Worm (Caenorhabditis elegans): ENCODE measurements around the gene ZK377.15.

Gene ZK377.15

DNA sequence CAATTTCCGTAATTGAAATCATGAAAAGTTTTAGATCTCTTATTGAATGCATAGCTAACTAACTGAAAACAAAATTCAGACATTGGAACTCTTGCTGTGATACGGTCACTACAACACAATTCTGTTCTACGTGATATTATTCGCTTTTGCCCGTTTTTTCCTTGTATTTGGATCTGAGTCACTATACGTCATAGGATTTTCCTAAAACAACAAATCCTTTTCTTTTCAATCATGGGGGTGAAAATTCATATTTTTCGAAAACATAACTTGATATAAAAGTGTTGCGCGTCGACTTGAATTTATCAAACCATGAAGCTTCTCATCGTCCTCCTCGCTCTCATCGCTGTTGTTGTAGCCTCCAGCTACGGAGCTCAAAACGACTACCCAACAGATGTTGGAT is 19.7 kb downstream of the ZK377.15 start, which contains the start of gene ZK813.1:
TSS of gene ZK813.1 (plus strand) at position 301 of the 400 bp plus-strand sequence.
- TF ChIP-seq him-1 (tag; optimal IDR thresholded peaks at IDR 0.05) = no peak
- no peak for TF ChIP-seq dao-5 (tag; optimal IDR thresholded peaks at IDR 0.05)
- TF ChIP-seq W03F9.2 (tag; optimal IDR thresholded peaks at IDR 0.05) = no peak

DNA sequence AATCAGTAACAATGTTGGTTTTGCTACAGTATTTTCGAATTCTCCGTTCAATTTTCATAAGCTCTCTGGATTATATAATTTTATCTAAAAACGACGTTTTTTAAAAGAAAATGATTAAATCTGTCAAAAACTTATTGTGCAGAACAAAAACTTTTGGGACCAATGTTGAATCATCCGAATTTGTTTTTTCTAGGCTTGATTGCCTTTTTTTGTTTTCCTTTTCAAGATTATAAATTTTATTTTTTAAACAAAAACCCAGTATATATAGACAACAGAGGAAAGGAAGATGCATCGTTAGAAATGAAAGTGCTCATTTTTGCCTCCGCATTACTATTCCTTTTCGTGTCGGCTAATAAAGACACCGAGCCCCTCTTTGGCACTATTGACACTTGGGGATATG is 21.2 kb downstream of the ZK377.15 start, which contains the start of gene ZK813.7:
TSS of gene ZK813.7 (plus strand) at position 301 of the 400 bp plus-strand sequence.
- TF ChIP-seq him-1 (tag; optimal IDR thresholded peaks at IDR 0.05) = no peak
- no peak for TF ChIP-seq dao-5 (tag; optimal IDR thresholded peaks at IDR 0.05)
- TF ChIP-seq W03F9.2 (tag; optimal IDR thresholded peaks at IDR 0.05) = no peak

DNA sequence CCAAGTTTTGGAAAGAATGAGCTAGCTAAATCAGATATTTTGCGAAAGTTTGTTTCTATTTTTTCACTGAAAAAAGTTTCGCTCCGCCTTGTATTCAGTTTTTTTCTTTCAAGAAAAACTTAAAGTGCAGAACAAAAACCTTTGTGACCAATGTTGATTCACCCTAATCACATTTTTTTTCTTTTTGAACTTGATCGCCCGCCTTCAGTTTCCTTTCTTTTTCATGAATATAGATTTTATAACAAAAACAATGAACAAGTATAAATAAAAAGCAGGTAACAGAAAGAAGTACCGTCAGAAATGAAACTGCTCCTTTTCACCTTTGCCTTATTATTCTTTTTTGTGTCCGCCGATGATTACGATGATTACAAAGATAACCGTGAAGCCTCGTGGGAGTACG is 22.2 kb downstream of the ZK377.15 start, which contains the start of gene ZK813.2:
TSS of gene ZK813.2 (plus strand) at position 301 of the 400 bp plus-strand sequence.
- TF ChIP-seq him-1 (tag; optimal IDR thresholded peaks at IDR 0.05) (no peak), W03F9.2 (tag; optimal IDR thresholded peaks at IDR 0.05) (no peak), dao-5 (tag; optimal IDR thresholded peaks at IDR 0.05) (no peak)

DNA sequence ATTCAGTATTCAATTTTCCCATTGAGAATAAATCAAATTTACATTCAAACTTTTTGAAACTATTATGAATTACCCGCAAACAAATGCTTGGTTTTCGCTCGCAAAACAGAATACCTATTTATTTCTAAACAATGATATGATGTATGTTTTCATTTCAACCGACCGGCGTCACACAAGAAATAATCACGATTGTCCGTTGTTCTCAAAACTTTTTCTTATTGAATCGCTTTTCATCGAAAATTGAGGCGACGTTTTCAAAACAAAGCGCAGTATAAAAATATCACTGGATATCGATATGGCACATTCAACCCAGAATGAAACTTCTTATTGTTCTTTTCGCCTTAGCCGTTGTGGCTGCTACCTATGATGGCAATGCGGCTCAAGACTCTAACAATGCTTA is 24.1 kb downstream of the ZK377.15 start, which contains the start of gene ZK813.3:
TSS of gene ZK813.3 (plus strand) at position 301 of the 400 bp plus-strand sequence.
- TF ChIP-seq W03F9.2 (tag; optimal IDR thresholded peaks at IDR 0.05) = no peak
- no peak for TF ChIP-seq dao-5 (tag; optimal IDR thresholded peaks at IDR 0.05)
- no peak for TF ChIP-seq him-1 (tag; optimal IDR thresholded peaks at IDR 0.05)

DNA sequence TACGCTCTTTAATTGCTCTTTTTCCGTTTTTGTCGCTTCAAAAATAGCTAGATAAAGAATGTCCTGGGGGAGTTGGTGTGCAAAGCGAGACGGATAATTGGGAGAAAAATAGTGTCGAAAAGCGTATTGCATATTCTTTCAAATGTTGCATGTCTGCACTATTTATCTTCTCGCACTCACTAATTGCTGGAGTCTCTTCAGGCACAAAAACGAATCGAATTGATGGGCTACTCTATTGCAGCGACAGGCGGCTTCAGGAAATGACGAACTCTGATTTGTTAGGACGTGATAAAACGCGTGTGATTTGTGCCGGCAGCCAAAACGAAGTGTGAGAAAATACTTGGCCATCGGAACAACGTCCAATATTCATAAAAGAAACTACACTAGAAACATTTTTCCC is 25.4 kb downstream of the ZK377.15 start:
- no peak for TF ChIP-seq dao-5 (tag; optimal IDR thresholded peaks at IDR 0.05)
- TF ChIP-seq him-1 (tag; optimal IDR thresholded peaks at IDR 0.05) = no peak
- TF ChIP-seq W03F9.2 (tag; optimal IDR thresholded peaks at IDR 0.05) = no peak

DNA sequence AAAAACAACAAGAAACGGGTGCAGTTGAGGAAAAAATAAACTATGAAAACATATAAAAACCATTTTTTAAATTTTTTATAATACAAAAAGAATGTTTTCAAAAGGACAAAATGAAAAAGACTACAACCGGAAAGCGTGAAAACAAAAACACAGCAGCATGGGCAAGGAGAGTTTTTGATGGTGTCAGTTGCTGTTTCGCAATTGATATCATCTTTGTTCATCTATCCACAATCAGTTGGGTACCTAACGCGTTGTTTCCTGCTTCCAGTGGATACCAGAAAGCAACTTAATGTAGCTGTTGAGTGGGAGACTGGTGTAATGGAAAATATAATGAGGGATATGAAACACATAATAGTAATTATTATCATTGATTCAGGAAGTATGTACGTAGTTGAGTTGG is 25.9 kb downstream of the ZK377.15 start:
- TF ChIP-seq W03F9.2 (tag; optimal IDR thresholded peaks at IDR 0.05) (no peak), him-1 (tag; optimal IDR thresholded peaks at IDR 0.05) (no peak), dao-5 (tag; optimal IDR thresholded peaks at IDR 0.05) (no peak)

DNA sequence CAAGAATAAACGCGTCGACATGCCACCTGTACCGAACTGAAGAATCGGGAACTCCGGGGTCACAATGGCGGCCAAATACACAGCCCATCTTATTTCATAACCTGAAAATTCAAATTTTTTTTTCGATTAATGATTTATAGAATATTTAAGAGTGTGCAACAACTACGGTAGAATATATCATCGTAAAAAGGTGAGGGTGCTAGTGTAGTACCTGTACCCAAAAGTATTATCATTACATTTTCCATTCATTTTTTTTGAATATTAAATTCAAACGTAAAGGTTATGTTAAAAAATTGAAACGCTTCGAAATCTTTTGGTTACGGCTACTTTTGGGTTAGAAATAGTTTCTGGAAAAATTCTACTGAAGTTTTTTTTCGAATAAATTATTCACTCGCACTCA is 35.7 kb downstream of the ZK377.15 start, which contains the start of gene ZK813.4:
TSS of gene ZK813.4 (minus strand) at position 101 of the 400 bp plus-strand sequence.
- TF ChIP-seq dao-5 (tag; optimal IDR thresholded peaks at IDR 0.05) (no peak), him-1 (tag; optimal IDR thresholded peaks at IDR 0.05) (no peak), W03F9.2 (tag; optimal IDR thresholded peaks at IDR 0.05) (no peak)

DNA sequence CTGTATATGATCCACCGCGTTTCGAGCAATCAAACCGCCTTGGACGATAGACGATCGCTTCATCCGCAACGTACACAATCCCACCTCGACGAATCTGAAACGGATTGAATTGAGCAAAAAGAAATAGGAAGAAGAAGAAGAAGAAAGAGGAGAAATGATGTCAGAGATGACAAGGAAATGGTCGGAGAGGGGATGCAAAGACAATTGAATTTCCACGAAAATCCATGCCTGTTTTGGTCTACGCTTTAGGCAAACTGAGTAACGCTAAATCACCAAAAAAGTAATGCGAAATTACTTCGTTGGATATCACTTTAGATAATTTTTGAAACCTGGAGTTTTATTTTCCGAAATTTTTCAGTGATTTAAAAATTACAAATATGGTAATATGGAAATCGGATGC is 36.6 kb downstream of the ZK377.15 start:
- TF ChIP-seq dao-5 (tag; optimal IDR thresholded peaks at IDR 0.05) = no peak
- TF ChIP-seq W03F9.2 (tag; optimal IDR thresholded peaks at IDR 0.05) = no peak
- TF ChIP-seq him-1 (tag; optimal IDR thresholded peaks at IDR 0.05) = no peak

DNA sequence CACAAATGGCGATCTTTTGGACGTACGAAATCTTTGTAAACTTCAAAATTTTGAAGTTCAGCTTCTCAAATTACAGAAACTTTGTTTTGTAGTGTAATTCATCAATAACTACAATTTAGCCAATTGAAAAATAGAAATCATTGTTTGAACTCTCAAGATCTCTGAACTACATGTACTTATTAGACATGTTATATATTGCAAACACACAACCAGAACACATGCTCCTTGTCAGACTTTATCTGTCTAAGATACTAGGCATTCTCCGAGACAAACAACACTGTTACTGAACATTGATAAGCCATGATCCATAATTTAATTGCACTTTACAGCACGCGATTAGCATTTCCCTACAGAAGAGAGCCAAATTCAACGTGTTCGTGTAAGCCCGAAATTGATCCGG is 41.2 kb downstream of the ZK377.15 start, which contains the start of gene ZK813.6:
TSS of gene ZK813.6 (plus strand) at position 301 of the 400 bp plus-strand sequence.
- TF ChIP-seq W03F9.2 (tag; optimal IDR thresholded peaks at IDR 0.05) = no peak
- TF ChIP-seq him-1 (tag; optimal IDR thresholded peaks at IDR 0.05) = no peak
- TF ChIP-seq dao-5 (tag; optimal IDR thresholded peaks at IDR 0.05) = no peak

DNA sequence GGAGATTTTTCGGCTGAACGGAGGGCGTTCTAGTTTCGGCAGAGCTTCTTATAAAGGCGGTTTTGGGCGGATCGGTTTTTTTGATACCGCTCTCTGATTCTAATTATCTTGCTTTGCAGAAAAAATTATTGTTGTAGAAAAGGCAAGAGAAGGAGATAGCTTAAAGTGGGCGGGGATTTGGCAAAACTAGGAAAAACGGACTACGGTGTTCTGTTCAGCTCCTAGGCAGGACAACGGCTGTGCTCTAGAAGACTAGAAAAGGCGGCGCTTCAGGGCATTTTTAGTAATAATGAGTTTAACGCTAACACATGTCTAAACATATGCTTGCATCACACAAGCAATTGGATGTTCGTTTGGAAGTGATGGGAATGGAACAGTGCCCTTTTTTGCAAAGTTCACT is 46.6 kb downstream of the ZK377.15 start, which contains the start of gene C04F6.7:
TSS of gene C04F6.7 (minus strand) at position 101 of the 400 bp plus-strand sequence.
- TF ChIP-seq W03F9.2 (tag; optimal IDR thresholded peaks at IDR 0.05) (no peak), him-1 (tag; optimal IDR thresholded peaks at IDR 0.05) (no peak), dao-5 (tag; optimal IDR thresholded peaks at IDR 0.05) (no peak)

DNA sequence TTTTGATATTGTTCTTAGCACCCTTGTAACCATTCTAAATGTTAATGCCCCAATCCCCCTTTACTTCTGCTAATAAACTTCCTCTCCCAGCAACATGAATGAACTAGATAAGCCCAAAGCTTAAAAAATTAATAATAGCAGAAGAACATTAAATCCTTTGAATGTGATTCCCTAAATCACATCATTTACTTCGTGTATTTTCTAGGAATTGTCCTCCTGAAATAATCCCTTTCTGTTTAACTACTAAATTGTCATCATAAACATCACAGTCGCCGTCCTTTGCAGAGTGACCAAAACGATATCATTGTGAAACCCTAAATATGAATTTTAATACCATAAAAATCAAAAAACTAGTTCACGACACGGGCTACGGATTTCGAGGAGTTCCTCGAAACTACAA is 49.6 kb downstream of the ZK377.15 start:
- TF ChIP-seq dao-5 (tag; optimal IDR thresholded peaks at IDR 0.05) = no peak
- TF ChIP-seq him-1 (tag; optimal IDR thresholded peaks at IDR 0.05) = no peak
- no peak for TF ChIP-seq W03F9.2 (tag; optimal IDR thresholded peaks at IDR 0.05)
